Worm (Caenorhabditis elegans) whole organism, L4 larva: ENCODE results near the gene K12G11.6.

ENCODE experiments used
- F44E2.7 ChIP-seq: fragments of 200-800 bp; sonication (Bioruptor generic); IDR thresholded peaks from 2 replicates; pipeline ENCODE4 v2.1.2; 2022; ENCODE audit warnings: missing genetic modification characterization, missing compliant biosample characterization
- ceh-82 ChIP-seq: sonication (generic microtip); optimal IDR thresholded peaks from 2 replicates; lab custom pipeline; 2017; ENCODE audit warnings: missing biosample characterization, missing genetic modification characterization
- daf-8 ChIP-seq: fragments of 200-800 bp; sonication (Bioruptor generic); IDR thresholded peaks from 2 replicates; pipeline ENCODE4 v1.3.6; 2022; ENCODE audit warnings: missing genetic modification characterization, missing compliant biosample characterization
- dpl-1 ChIP-seq: fragments of 150-350 bp; optimal IDR thresholded peaks from 2 replicates; lab custom pipeline; 2014; ENCODE audit warnings: missing biosample characterization, missing genetic modification reagents, missing genetic modification characterization
- fkh-10 ChIP-seq: fragments of 150-350 bp; optimal IDR thresholded peaks from 2 replicates; lab custom pipeline; 2014; ENCODE audit warnings: missing biosample characterization, missing genetic modification reagents, missing genetic modification characterization
- fos-1 ChIP-seq: fragments of 150-350 bp; optimal IDR thresholded peaks from 2 replicates; lab custom pipeline; 2014; ENCODE audit warnings: missing biosample characterization, missing genetic modification characterization
- nhr-237 ChIP-seq: sonication (generic microtip); optimal IDR thresholded peaks from 2 replicates; lab custom pipeline; 2017; ENCODE audit warnings: missing biosample characterization, missing genetic modification characterization
- nhr-48 ChIP-seq: sonication (generic microtip); optimal IDR thresholded peaks from 2 replicates; lab custom pipeline; 2016; ENCODE audit warnings: mild to moderate bottlenecking, missing genetic modification characterization, missing compliant biosample characterization
- skn-1 ChIP-seq: fragments of 150-350 bp; optimal IDR thresholded peaks from 2 replicates; lab custom pipeline; 2014; ENCODE audit warnings: missing biosample characterization, missing genetic modification characterization
- snpc-4 ChIP-seq: fragments of 150-350 bp; optimal IDR thresholded peaks from 2 replicates; lab custom pipeline; 2014; ENCODE audit warnings: missing biosample characterization, missing genetic modification characterization
- unc-130 ChIP-seq: sonication (generic microtip); optimal IDR thresholded peaks from 2 replicates; lab custom pipeline; 2016; ENCODE audit warnings: missing genetic modification reagents, missing genetic modification characterization, missing compliant biosample characterization
- unc-62 ChIP-seq, 3 experiments: fragments of 150-350 bp in 1 of 3; sonication (generic microtip); optimal IDR thresholded peaks in 2 of 3; peaks in 1 of 3; 1 replicate in 1 of 3; 2 replicates in 2 of 3; lab custom pipeline; 2014 to 2017; ENCODE audit warnings: missing biosample characterization in 3 of 3, missing genetic modification characterization in 3 of 3, missing genetic modification reagents in 3 of 3, missing genotype in 1 of 3
- vab-7 ChIP-seq: fragments of 200-800 bp; sonication (Bioruptor generic); IDR thresholded peaks from 2 replicates; pipeline ENCODE4 v1.3.6; 2022; ENCODE audit warnings: missing genetic modification reagents, missing genetic modification characterization, missing compliant biosample characterization
- ztf-11 ChIP-seq: fragments of 150-350 bp; optimal IDR thresholded peaks from 2 replicates; lab custom pipeline; 2014; ENCODE audit warnings: missing biosample characterization, missing genetic modification characterization

- TF ChIP-seq snpc-4 (tag; lab: Kevin White, UChicago) (no peak), ztf-11 (no peak), ceh-82 (tag; lab: Kevin White, UChicago) (no peak), dpl-1 (no peak), fkh-10 (GFP tag; lab: Kevin White, UChicago) (no peak), unc-130 (GFP tag; lab: Kevin White, UChicago) (no peak), nhr-237 (no peak), unc-62 (GFP tag; optimal IDR thresholded peaks at IDR 0.05 in 1 of 2; lab: Kevin White, UChicago) (no peak), unc-62 (tag; optimal IDR thresholded peaks at IDR 0.05; lab: Kevin White, UChicago) (no peak), skn-1 (tag; lab: Kevin White, UChicago) (no peak), F44E2.7 (no peak), fos-1 (no peak), daf-8 (GFP tag; lab: Robert Waterston, UW) (no peak), nhr-48 (tag; lab: Kevin White, UChicago) (no peak), vab-7 (GFP tag; lab: Robert Waterston, UW) (no peak)
Measured at ce11 chrV:11879732-11880131, 14.4 kb upstream of the K12G11.6 start, which contains the start of gene sulp-5.
